Worm (Caenorhabditis elegans) whole organism, L1 larva: ENCODE measurements around the gene Y32G9A.2.

Experiments
- C04F5.9 ChIP-seq: sonication (generic microtip); optimal IDR thresholded peaks from 2 replicates; lab custom pipeline; 2016; ENCODE audit warnings: missing genetic modification characterization, missing compliant biosample characterization
- F16B12.6 ChIP-seq: fragments of 150-350 bp; optimal IDR thresholded peaks from 2 replicates; lab custom pipeline; 2014; ENCODE audit warnings: missing biosample characterization, missing genetic modification characterization
- aly-2 ChIP-seq: fragments of 150-350 bp; optimal IDR thresholded peaks from 2 replicates; lab custom pipeline; 2014; ENCODE audit warnings: missing biosample characterization, missing genetic modification characterization
- blmp-1 ChIP-seq: fragments of 150-350 bp; optimal IDR thresholded peaks from 2 replicates; lab custom pipeline; 2014; ENCODE audit warnings: missing biosample characterization, missing genetic modification characterization
- ceh-8 ChIP-seq: fragments of 200-800 bp; sonication (Bioruptor generic); optimal IDR thresholded peaks from 2 replicates; lab custom pipeline; 2018; ENCODE audit warnings: mild to moderate bottlenecking, missing genetic modification characterization, moderate library complexity, missing compliant biosample characterization
- ceh-90 ChIP-seq: sonication (generic microtip); optimal IDR thresholded peaks from 2 replicates; lab custom pipeline; 2016; ENCODE audit warnings: missing genetic modification characterization, missing compliant biosample characterization
- ces-1 ChIP-seq: fragments of 150-350 bp; optimal IDR thresholded peaks from 2 replicates; lab custom pipeline; 2014; ENCODE audit warnings: missing biosample characterization, missing genetic modification reagents, missing genetic modification characterization
- efl-1 ChIP-seq, 4 experiments: fragments of 150-350 bp; optimal IDR thresholded peaks in 3 of 4; peaks in 1 of 4; 1 replicate in 1 of 4; 2 replicates in 3 of 4; lab custom pipeline; 2014; ENCODE audit warnings: missing biosample characterization in 2 of 4, missing genetic modification characterization in 2 of 4, missing genetic modification reagents in 2 of 4
- efl-3 ChIP-seq: fragments of 200-800 bp; sonication (Bioruptor generic); optimal IDR thresholded peaks from 2 replicates; lab custom pipeline; 2018; ENCODE audit warnings: mild to moderate bottlenecking, missing genetic modification characterization, missing compliant biosample characterization
- egl-27 ChIP-seq, 2 experiments: fragments of 150-350 bp in 1 of 2; sonication (generic microtip); optimal IDR thresholded peaks; 3 replicates each; lab custom pipeline; 2017 to 2018; ENCODE audit warnings: missing biosample characterization in 2 of 2, missing genetic modification characterization in 2 of 2, missing genetic modification reagents in 2 of 2
- elt-3 ChIP-seq, 6 experiments: fragments of 150-350 bp in 1 of 6; sonication (generic microtip); optimal IDR thresholded peaks; 2 replicates each; lab custom pipeline; 2017 to 2018; ENCODE audit warnings: missing biosample characterization in 6 of 6, missing genetic modification characterization in 6 of 6, inconsistent platforms in 1 of 6
- ets-5 ChIP-seq: fragments of 200-800 bp; sonication (Bioruptor generic); IDR thresholded peaks from 2 replicates; pipeline ENCODE4 v1.3.6; 2022; ENCODE audit warnings: missing genetic modification characterization, missing compliant biosample characterization
- fkh-4 ChIP-seq: sonication (generic microtip); optimal IDR thresholded peaks from 2 replicates; lab custom pipeline; 2016; ENCODE audit warnings: missing compliant biosample characterization, missing genetic modification characterization, borderline replicate concordance
- fkh-8 ChIP-seq: sonication (generic microtip); optimal IDR thresholded peaks from 2 replicates; lab custom pipeline; 2016; ENCODE audit warnings: mild to moderate bottlenecking, missing genetic modification characterization, missing compliant biosample characterization
- fos-1 ChIP-seq: fragments of 150-350 bp; optimal IDR thresholded peaks from 2 replicates; lab custom pipeline; 2014; ENCODE audit warnings: missing biosample characterization, missing genetic modification characterization
- grh-1 ChIP-seq: fragments of 200-800 bp; sonication (Bioruptor generic); IDR thresholded peaks from 2 replicates; pipeline ENCODE4 v1.3.6; 2022; ENCODE audit warnings: missing genetic modification reagents, missing genetic modification characterization, missing compliant biosample characterization
- hpl-2 ChIP-seq: fragments of 150-350 bp; optimal IDR thresholded peaks from 2 replicates; lab custom pipeline; 2014; ENCODE audit warnings: missing biosample characterization, missing genetic modification reagents, missing genetic modification characterization
- irx-1 ChIP-seq: sonication (generic microtip); optimal IDR thresholded peaks from 2 replicates; lab custom pipeline; 2016; ENCODE audit warnings: missing genetic modification characterization, missing compliant biosample characterization
- isw-1 ChIP-seq: fragments of 200-800 bp; sonication (Bioruptor generic); IDR thresholded peaks from 2 replicates; pipeline ENCODE4 v1.3.6; 2022; ENCODE audit warnings: missing genetic modification characterization, missing compliant biosample characterization
- lin-13 ChIP-seq: fragments of 150-350 bp; optimal IDR thresholded peaks from 2 replicates; lab custom pipeline; 2014; ENCODE audit warnings: missing biosample characterization, missing genetic modification reagents, missing genetic modification characterization
- lin-15B ChIP-seq: fragments of 150-350 bp; sonication (generic microtip); optimal IDR thresholded peaks from 3 replicates; lab custom pipeline; 2014; ENCODE audit warnings: missing biosample characterization, missing genetic modification characterization
- lir-3 ChIP-seq: sonication (generic microtip); optimal IDR thresholded peaks from 2 replicates; lab custom pipeline; 2016; ENCODE audit warnings: mild to moderate bottlenecking, missing genetic modification characterization, moderate library complexity, missing compliant biosample characterization; ENCODE audit not compliant: poor library complexity
- lsy-2 ChIP-seq, 2 experiments: fragments of 150-350 bp; optimal IDR thresholded peaks; 2 replicates each; lab custom pipeline; 2014; ENCODE audit warnings: missing biosample characterization in 2 of 2, missing genetic modification characterization in 2 of 2
- mef-2 ChIP-seq: fragments of 150-350 bp; optimal IDR thresholded peaks from 2 replicates; lab custom pipeline; 2014; ENCODE audit warnings: missing biosample characterization, missing genetic modification characterization
- nhr-12 ChIP-seq: sonication (generic microtip); optimal IDR thresholded peaks from 2 replicates; lab custom pipeline; 2017; ENCODE audit warnings: missing biosample characterization, missing genetic modification characterization
- nhr-20 ChIP-seq: sonication (generic microtip); optimal IDR thresholded peaks from 2 replicates; lab custom pipeline; 2016; ENCODE audit warnings: mild to moderate bottlenecking, missing genetic modification characterization, missing compliant biosample characterization
- nhr-28 ChIP-seq: fragments of 150-350 bp; optimal IDR thresholded peaks from 2 replicates; lab custom pipeline; 2014; ENCODE audit warnings: missing biosample characterization, missing genetic modification characterization
- nhr-71 ChIP-seq: sonication (generic microtip); optimal IDR thresholded peaks from 2 replicates; lab custom pipeline; 2016; ENCODE audit warnings: mild to moderate bottlenecking, missing genetic modification characterization, moderate library complexity, missing compliant biosample characterization
- pag-3 ChIP-seq: sonication (generic microtip); optimal IDR thresholded peaks from 2 replicates; lab custom pipeline; 2017; ENCODE audit warnings: missing genetic modification characterization, mild to moderate bottlenecking, missing compliant biosample characterization, antibody characterized with exemption, borderline replicate concordance; ENCODE audit not compliant: insufficient read depth
- rnt-1 ChIP-seq: sonication (generic microtip); optimal IDR thresholded peaks from 2 replicates; lab custom pipeline; 2016; ENCODE audit warnings: mild to moderate bottlenecking, missing genetic modification characterization, moderate library complexity, missing compliant biosample characterization
- sptf-1 ChIP-seq: fragments of 150-350 bp; optimal IDR thresholded peaks from 2 replicates; lab custom pipeline; 2014; ENCODE audit warnings: missing biosample characterization, missing genetic modification characterization
- tbx-2 ChIP-seq: sonication (generic microtip); optimal IDR thresholded peaks from 2 replicates; lab custom pipeline; 2016; ENCODE audit warnings: missing genetic modification characterization, missing compliant biosample characterization
- tlp-1 ChIP-seq: fragments of 150-350 bp; optimal IDR thresholded peaks from 2 replicates; lab custom pipeline; 2014; ENCODE audit warnings: missing biosample characterization, missing genetic modification characterization
- unc-130 ChIP-seq: fragments of 150-350 bp; optimal IDR thresholded peaks from 2 replicates; lab custom pipeline; 2017; ENCODE audit warnings: missing biosample characterization, missing genetic modification characterization, inconsistent platforms
- unc-86 ChIP-seq: sonication (generic microtip); optimal IDR thresholded peaks from 2 replicates; lab custom pipeline; 2016; ENCODE audit warnings: missing genetic modification characterization, missing compliant biosample characterization
- vab-15 ChIP-seq: sonication (generic microtip); optimal IDR thresholded peaks from 2 replicates; lab custom pipeline; 2017; ENCODE audit warnings: missing genotype, mild to moderate bottlenecking, missing genetic modification characterization, missing compliant biosample characterization
- xbp-1 ChIP-seq: sonication (generic microtip); optimal IDR thresholded peaks from 2 replicates; lab custom pipeline; 2016; ENCODE audit warnings: missing genetic modification characterization, missing compliant biosample characterization
- zag-1 ChIP-seq: fragments of 150-350 bp; optimal IDR thresholded peaks from 2 replicates; lab custom pipeline; 2014; ENCODE audit warnings: missing biosample characterization, missing genetic modification characterization
- ztf-11 ChIP-seq, 2 experiments: sonication (generic microtip); optimal IDR thresholded peaks; 2 replicates each; lab custom pipeline; 2016 to 2017; ENCODE audit warnings: missing genetic modification characterization in 2 of 2, missing biosample characterization in 1 of 2, missing compliant biosample characterization in 1 of 2
- ztf-4 ChIP-seq: fragments of 150-350 bp; optimal IDR thresholded peaks from 2 replicates; lab custom pipeline; 2014; ENCODE audit warnings: missing biosample characterization, missing genetic modification characterization

Y32G9A.2 gene

ce11 chrV:1908542-1908941 lies 9.8 kb upstream of the Y32G9A.2 start, which contains the start of gene srp-3:
TSS of gene srp-3 (plus strand) at chrV:1908842.
- TF ChIP-seq tbx-2 (tag; lab: Kevin White, UChicago) (no peak), zag-1 (tag; lab: Kevin White, UChicago) (no peak), ceh-90 (tag; lab: Kevin White, UChicago) (no peak), lsy-2 (tag; optimal IDR thresholded peaks at IDR 0.05; lab: Kevin White, UChicago) (no peak), C04F5.9 (tag; lab: Kevin White, UChicago) (no peak), ets-5 (no peak), tlp-1 (tag; lab: Kevin White, UChicago) (no peak)

DNA sequence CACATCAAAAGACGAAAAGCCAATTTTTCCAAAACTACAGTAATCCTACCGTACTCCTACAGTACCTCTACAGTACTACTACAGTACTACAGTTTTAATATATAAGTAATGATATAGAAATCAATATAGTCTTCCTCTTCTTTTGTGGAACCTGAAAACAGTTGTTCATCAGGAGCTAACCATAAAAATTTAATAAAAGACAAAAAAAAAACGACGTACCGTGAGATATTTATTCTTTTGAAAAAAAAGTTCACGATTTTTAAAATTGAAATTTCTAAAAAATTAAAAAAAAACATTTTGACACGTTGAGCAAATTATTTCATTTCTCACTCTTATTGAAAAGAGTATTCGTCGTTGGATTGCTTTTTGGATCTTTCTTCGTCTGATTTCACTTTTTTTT lies 7.2 kb upstream of the Y32G9A.2 start, which contains the start of gene Y32G9A.3:
Y32G9A.3 (plus strand) TSS at position 301 of the 400 bp plus-strand sequence.
- TF ChIP-seq nhr-71 (tag; lab: Kevin White, UChicago) (no peak), efl-1 (optimal IDR thresholded peaks at IDR 0.05; lab: Kevin White, UChicago) (no peak), efl-1 (GFP tag; optimal IDR thresholded peaks at IDR 0.05 in 1 of 2; lab: Kevin White, UChicago) (no peak), aly-2 (tag; lab: Kevin White, UChicago) (no peak), mef-2 (tag; lab: Kevin White, UChicago) (no peak), C04F5.9 (tag; lab: Kevin White, UChicago) (no peak), fkh-4 (no peak), ceh-8 (GFP tag; lab: Kevin White, UChicago) (no peak), unc-130 (no peak), sptf-1 (tag; lab: Kevin White, UChicago) (no peak), nhr-12 (no peak), fos-1 (tag; lab: Kevin White, UChicago) (no peak), ztf-4 (tag; lab: Kevin White, UChicago) (no peak), efl-3 (no peak), lin-13 (no peak), egl-27 (tag; optimal IDR thresholded peaks at IDR 0.05; lab: Kevin White, UChicago) (no peak), vab-15 (no peak), hpl-2 (GFP tag; lab: Kevin White, UChicago) (no peak), F16B12.6 (tag; lab: Kevin White, UChicago) (no peak), xbp-1 (tag; lab: Kevin White, UChicago) (no peak)

ce11 chrV:1920105-1920504 lies 1.8 kb downstream of the Y32G9A.2 start, which contains the start of gene Y32G9A.12:
TSS of gene Y32G9A.12 (minus strand) at chrV:1920205.
- TF ChIP-seq elt-3 (tag; optimal IDR thresholded peaks at IDR 0.05; lab: Kevin White, UChicago) (no peak), grh-1 (GFP tag; lab: Robert Waterston, UW) (no peak), lin-13 (no peak), nhr-20 (no peak), unc-130 (no peak)
- TF ChIP-seq, all 84 proteins: peak for 0

DNA sequence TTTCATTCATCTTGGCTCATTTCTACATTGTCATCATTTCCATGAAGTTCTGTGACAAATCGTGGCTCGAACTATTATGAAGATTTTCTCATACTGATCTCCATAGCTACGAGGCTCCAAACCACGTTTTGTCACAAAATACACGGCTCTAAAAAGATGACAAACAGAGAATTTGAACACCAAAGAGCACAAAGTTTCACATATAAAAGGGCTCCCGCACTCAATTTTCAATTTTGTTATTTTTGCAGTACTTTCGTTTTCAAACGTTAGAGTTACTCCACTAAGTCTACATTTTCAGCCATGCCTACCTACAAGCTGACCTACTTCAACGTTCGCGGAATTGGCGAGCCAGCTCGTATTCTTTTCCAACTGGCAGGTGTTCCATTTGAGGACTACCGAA lies 3.0 kb downstream of the Y32G9A.2 start, which contains the start of gene gst-37:
gst-37 (plus strand) TSS at position 301 of the 400 bp plus-strand sequence.
- TF ChIP-seq rnt-1 (tag; lab: Kevin White, UChicago) (no peak), ets-5 (no peak), ztf-11 (tag; optimal IDR thresholded peaks at IDR 0.05; lab: Kevin White, UChicago) (no peak)

- no peak for TF ChIP-seq irx-1 (tag; lab: Kevin White, UChicago)
- TF ChIP-seq mef-2 (tag; lab: Kevin White, UChicago), result no peak
- no peak for TF ChIP-seq ces-1 (GFP tag; lab: Kevin White, UChicago)
- no peak for TF ChIP-seq isw-1 (GFP tag; lab: Robert Waterston, UW)
- TF ChIP-seq lir-3 (tag; lab: Kevin White, UChicago), result no peak
- TF ChIP-seq pag-3 (tag; lab: Kevin White, UChicago), result no peak
- no peak for TF ChIP-seq egl-27 (tag; optimal IDR thresholded peaks at IDR 0.05; lab: Kevin White, UChicago)
- TF ChIP-seq fkh-8 (tag; lab: Kevin White, UChicago), result no peak
- TF ChIP-seq lin-15B (tag; lab: Kevin White, UChicago), result no peak
- TF ChIP-seq unc-86 (tag; lab: Kevin White, UChicago), result no peak
- TF ChIP-seq tlp-1 (tag; lab: Kevin White, UChicago), result no peak
- no peak for TF ChIP-seq ceh-90 (tag; lab: Kevin White, UChicago)
- no peak for TF ChIP-seq blmp-1 (tag; lab: Kevin White, UChicago)
- TF ChIP-seq lin-13, result no peak
- TF ChIP-seq nhr-28, result no peak
- no peak for TF ChIP-seq ztf-4 (tag; lab: Kevin White, UChicago)
Observed at ce11 chrV:1925487-1925886, 7.2 kb downstream of the Y32G9A.2 start, which contains the start of gene T06A1.1. TSS of gene T06A1.1 (minus strand) at chrV:1925587.
